Worm (Caenorhabditis elegans): ENCODE data around the gene C14C10.10.

- TF ChIP-seq fos-1 (tag; optimal IDR thresholded peaks at IDR 0.05), result no peak
- no peak for TF ChIP-seq lin-15B (tag; optimal IDR thresholded peaks at IDR 0.05)
- no peak for TF ChIP-seq mml-1 (tag; optimal IDR thresholded peaks at IDR 0.05)
These were observed 22.4 kb downstream of the C14C10.10 start, which contains the start of gene grl-23 for ce11 chrV:12576495-12576947.

Data from whole organism, L3 larva.